Fruit fly (Drosophila melanogaster) Kc167 (cell line): Measurements from ENCODE around the gene Cyp4d8.

Experiments
- Myc ChIP-seq: fragments of >200 bp; optimal IDR thresholded peaks from 2 replicates; lab custom pipeline; 2017; ENCODE audit warnings: missing external identifiers
- Sin3A ChIP-seq: fragments of >200 bp; optimal IDR thresholded peaks from 2 replicates; lab custom pipeline; 2018; ENCODE audit warnings: missing external identifiers
- insv ChIP-seq: fragments of >200 bp; optimal IDR thresholded peaks from 3 replicates; lab custom pipeline; 2018; ENCODE audit warnings: missing external identifiers
- ttk ChIP-seq: sonication (Bioruptor generic); optimal IDR thresholded peaks from 2 replicates; lab custom pipeline; 2017; ENCODE audit warnings: missing external identifiers

DNA sequence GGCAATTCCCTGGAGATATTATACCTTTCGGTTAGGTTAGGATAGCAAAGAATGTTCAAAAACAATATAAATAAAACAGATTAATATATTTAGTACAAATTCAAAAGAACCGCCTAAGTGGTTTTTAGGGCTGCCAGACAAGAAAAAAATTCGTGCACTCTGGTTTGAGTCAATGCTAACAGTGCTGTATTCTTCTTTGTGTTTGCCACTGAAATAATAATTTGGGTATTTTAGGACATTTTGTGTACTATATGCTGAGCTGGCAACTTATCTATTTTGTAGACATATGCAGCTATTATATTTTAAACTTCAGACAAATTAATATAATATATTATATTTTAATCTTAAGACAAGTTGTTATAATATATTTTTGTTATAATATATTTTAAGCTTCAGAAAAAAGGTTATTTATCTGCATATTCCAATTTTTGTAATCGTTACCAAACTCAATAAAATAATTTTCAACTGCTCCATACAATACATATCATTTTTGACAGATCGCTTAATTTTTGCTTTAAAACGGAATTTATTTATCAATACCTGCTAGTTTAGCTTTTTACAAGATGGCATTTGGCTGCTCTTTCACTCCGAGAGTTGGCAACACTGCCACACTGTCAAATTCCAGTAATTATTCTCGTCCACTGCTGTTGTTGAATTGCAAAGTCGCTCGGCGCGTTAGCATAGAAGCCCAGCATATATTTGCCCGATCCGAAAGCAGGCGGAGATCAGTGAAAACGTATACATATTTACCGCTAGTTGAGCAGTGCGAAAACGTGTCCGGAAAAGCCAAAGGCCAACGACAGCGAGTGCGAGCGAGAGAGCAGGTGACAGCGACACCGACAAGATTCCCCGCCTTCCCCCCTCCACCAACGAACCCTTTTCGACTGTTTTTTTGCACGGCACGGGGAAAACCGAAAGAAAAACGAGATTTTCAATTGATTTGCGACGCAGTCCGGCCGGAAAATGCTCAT lies 14.7 kb upstream of the Cyp4d8 start, which contains the start of gene CG7546:
- TF ChIP-seq Sin3A (lab: Kevin White, UChicago) = no peak
- no peak for TF ChIP-seq Myc (lab: Kevin White, UChicago)
- no peak for TF ChIP-seq ttk (lab: Kevin White, UChicago)
- no peak for TF ChIP-seq insv (lab: Kevin White, UChicago)
